Fruit fly (Drosophila melanogaster) whole organism, embryonic: ENCODE data around the gene Enoph.

Source experiments
- Aef1 ChIP-seq: fragments of 200-800 bp; sonication (Bioruptor generic); IDR thresholded peaks from 3 replicates; pipeline ENCODE4 v1.3.6; 2022; ENCODE audit warnings: missing biosample characterization, missing genetic modification characterization
- Antp ChIP-seq: fragments of 200-800 bp; sonication (Bioruptor generic); optimal IDR thresholded peaks from 3 replicates; lab custom pipeline; 2016; ENCODE audit warnings: missing biosample characterization, missing genetic modification characterization
- Bteb2 ChIP-seq: fragments of 200-800 bp; sonication (Bioruptor generic); optimal IDR thresholded peaks from 2 replicates; lab custom pipeline; 2016; ENCODE audit warnings: missing biosample characterization, missing genetic modification characterization
- CG1024 ChIP-seq: fragments of 200-800 bp; sonication (Bioruptor generic); IDR thresholded peaks from 2 replicates; pipeline ENCODE4 v1.3.6; 2022; ENCODE audit warnings: missing biosample characterization, missing genetic modification characterization
- CG10543 ChIP-seq: fragments of 200-800 bp; sonication (Bioruptor generic); optimal IDR thresholded peaks from 3 replicates; lab custom pipeline; 2017; ENCODE audit warnings: missing biosample characterization, mild to moderate bottlenecking, missing genetic modification characterization, moderate library complexity
- CG10959 ChIP-seq: fragments of 200-800 bp; sonication (Bioruptor generic); IDR thresholded peaks from 2 replicates; pipeline ENCODE4 v1.3.6; 2022; ENCODE audit warnings: missing biosample characterization, missing genetic modification characterization
- CG11504 ChIP-seq: fragments of 200-800 bp; sonication (Bioruptor generic); optimal IDR thresholded peaks from 3 replicates; lab custom pipeline; 2019; ENCODE audit warnings: missing biosample characterization, mild to moderate bottlenecking, missing genetic modification characterization, moderate library complexity
- CG11695 ChIP-seq: fragments of 200-800 bp; sonication (Bioruptor generic); IDR thresholded peaks from 3 replicates; pipeline ENCODE4 v1.3.6; 2022; ENCODE audit warnings: missing biosample characterization, missing genetic modification characterization
- CG11696 ChIP-seq: fragments of 200-800 bp; sonication (Bioruptor generic); IDR thresholded peaks from 2 replicates; pipeline ENCODE4 v1.3.6; 2022; ENCODE audit warnings: missing biosample characterization, missing genetic modification characterization
- CG12071 ChIP-seq: fragments of 200-800 bp; sonication (Bioruptor generic); optimal IDR thresholded peaks from 3 replicates; lab custom pipeline; 2018; ENCODE audit warnings: missing biosample characterization, mild to moderate bottlenecking, missing genetic modification characterization
- CG14050 ChIP-seq: fragments of 200-800 bp; sonication (Bioruptor generic); IDR thresholded peaks from 3 replicates; pipeline ENCODE4 v1.3.6; 2022; ENCODE audit warnings: missing biosample characterization, missing genetic modification characterization
- CG14441 ChIP-seq: fragments of 200-800 bp; sonication (Bioruptor generic); IDR thresholded peaks from 2 replicates; pipeline ENCODE4 v1.3.6; 2022; ENCODE audit warnings: missing biosample characterization, missing genetic modification characterization
- CG1647 ChIP-seq: fragments of 200-800 bp; sonication (Bioruptor generic); optimal IDR thresholded peaks from 3 replicates; lab custom pipeline; 2016; ENCODE audit warnings: missing biosample characterization, missing genetic modification characterization
- CG18619 ChIP-seq: fragments of 200-800 bp; sonication (Bioruptor generic); optimal IDR thresholded peaks from 3 replicates; lab custom pipeline; 2017; ENCODE audit warnings: missing biosample characterization, mild to moderate bottlenecking, missing genetic modification characterization
- CG2875 ChIP-seq: fragments of 200-800 bp; sonication (Bioruptor generic); optimal IDR thresholded peaks from 2 replicates; lab custom pipeline; 2017; ENCODE audit warnings: missing biosample characterization, mild to moderate bottlenecking, missing genetic modification characterization, missing genetic modification reagents
- CG32532 ChIP-seq: fragments of 200-800 bp; sonication (Bioruptor generic); IDR thresholded peaks from 2 replicates; pipeline ENCODE4 v1.3.6; 2022; ENCODE audit warnings: missing biosample characterization, missing genetic modification characterization
- CG3995 ChIP-seq: fragments of 200-800 bp; sonication (Bioruptor generic); optimal IDR thresholded peaks from 3 replicates; lab custom pipeline; 2016; ENCODE audit warnings: missing biosample characterization, missing genetic modification characterization
- CG6689 ChIP-seq: fragments of 200-800 bp; sonication (Bioruptor generic); IDR thresholded peaks from 2 replicates; pipeline ENCODE4 v1.3.6; 2022; ENCODE audit warnings: missing biosample characterization, missing genetic modification characterization
- CG7928 ChIP-seq: fragments of 200-800 bp; sonication (Bioruptor generic); optimal IDR thresholded peaks from 2 replicates; lab custom pipeline; 2017; ENCODE audit warnings: missing biosample characterization, mild to moderate bottlenecking, missing genetic modification characterization
- CG8089 ChIP-seq: fragments of 200-800 bp; sonication (Bioruptor generic); optimal IDR thresholded peaks from 3 replicates; lab custom pipeline; 2016; ENCODE audit warnings: missing biosample characterization, missing genetic modification characterization
- Chrac-16 ChIP-seq: fragments of 200-800 bp; sonication (Bioruptor generic); optimal IDR thresholded peaks from 3 replicates; lab custom pipeline; 2016; ENCODE audit warnings: missing biosample characterization, missing genetic modification characterization
- E2f2 ChIP-seq: fragments of 200-800 bp; sonication (Bioruptor generic); IDR thresholded peaks from 2 replicates; pipeline ENCODE4 v1.3.6; 2022; ENCODE audit warnings: missing biosample characterization, missing genetic modification characterization
- Fer2 ChIP-seq: fragments of 200-800 bp; sonication (Bioruptor generic); optimal IDR thresholded peaks from 2 replicates; lab custom pipeline; 2018; ENCODE audit warnings: missing biosample characterization, mild to moderate bottlenecking, missing genetic modification characterization, moderate library complexity
- Hsf ChIP-seq: fragments of 200-800 bp; sonication (Bioruptor generic); optimal IDR thresholded peaks from 3 replicates; lab custom pipeline; 2016; ENCODE audit warnings: missing biosample characterization, missing genetic modification characterization
- Mes4 ChIP-seq: fragments of 200-800 bp; sonication (Bioruptor generic); optimal IDR thresholded peaks from 2 replicates; lab custom pipeline; 2016; ENCODE audit warnings: missing biosample characterization, missing genetic modification characterization
- Neu2 ChIP-seq: fragments of 200-800 bp; sonication (Bioruptor generic); optimal IDR thresholded peaks from 3 replicates; lab custom pipeline; 2016; ENCODE audit warnings: missing biosample characterization, missing genetic modification characterization, borderline replicate concordance
- Nf-YA ChIP-seq: fragments of 200-800 bp; sonication (Bioruptor generic); IDR thresholded peaks from 2 replicates; pipeline ENCODE4 v1.3.6; 2022; ENCODE audit warnings: missing biosample characterization, missing genetic modification characterization
- Nf-YB ChIP-seq: fragments of 200-800 bp; sonication (Bioruptor generic); optimal IDR thresholded peaks from 3 replicates; lab custom pipeline; 2019; ENCODE audit warnings: missing biosample characterization, mild to moderate bottlenecking, missing genetic modification characterization, moderate library complexity
- Rfx ChIP-seq: fragments of 200-800 bp; sonication (Bioruptor generic); IDR thresholded peaks from 2 replicates; pipeline ENCODE4 v1.3.6; 2022; ENCODE audit warnings: missing biosample characterization, missing genetic modification characterization
- Sox100B ChIP-seq: fragments of 200-800 bp; sonication (Bioruptor generic); optimal IDR thresholded peaks from 3 replicates; lab custom pipeline; 2018; ENCODE audit warnings: missing biosample characterization, mild to moderate bottlenecking, missing genetic modification characterization
- Spps ChIP-seq: fragments of 200-800 bp; sonication (Bioruptor generic); optimal IDR thresholded peaks from 2 replicates; lab custom pipeline; 2018; ENCODE audit warnings: missing biosample characterization, mild to moderate bottlenecking, missing genetic modification characterization
- Taf1 ChIP-seq: fragments of 200-800 bp; sonication (Bioruptor generic); IDR thresholded peaks from 2 replicates; pipeline ENCODE4 v1.3.6; 2022; ENCODE audit warnings: missing biosample characterization, missing genetic modification characterization
- ato ChIP-seq: fragments of 200-800 bp; sonication (Bioruptor generic); IDR thresholded peaks from 2 replicates; pipeline ENCODE4 v1.3.6; 2022; ENCODE audit warnings: missing biosample characterization, missing genetic modification characterization; ENCODE audit not compliant: partially characterized antibody
- bowl ChIP-seq: fragments of 200-800 bp; sonication (Bioruptor generic); IDR thresholded peaks from 2 replicates; pipeline ENCODE4 v1.3.6; 2022; ENCODE audit warnings: missing biosample characterization, missing genetic modification characterization
- cato ChIP-seq: fragments of 200-800 bp; sonication (Bioruptor generic); optimal IDR thresholded peaks from 2 replicates; lab custom pipeline; 2016; ENCODE audit warnings: missing biosample characterization, missing genetic modification characterization, borderline replicate concordance
- cwo ChIP-seq: fragments of 200-800 bp; sonication (Bioruptor generic); optimal IDR thresholded peaks from 3 replicates; lab custom pipeline; 2017; ENCODE audit warnings: missing biosample characterization, missing genetic modification characterization, mild to moderate bottlenecking, moderate library complexity, missing genetic modification reagents
- eyg ChIP-seq: fragments of 200-800 bp; sonication (Bioruptor generic); optimal IDR thresholded peaks from 3 replicates; lab custom pipeline; 2016; ENCODE audit warnings: missing biosample characterization, missing genetic modification characterization
- fd64A ChIP-seq: fragments of 200-800 bp; sonication (Bioruptor generic); optimal IDR thresholded peaks from 3 replicates; lab custom pipeline; 2018; ENCODE audit warnings: missing biosample characterization, mild to moderate bottlenecking, missing genetic modification characterization
- gsb ChIP-seq: fragments of 200-800 bp; sonication (Bioruptor generic); IDR thresholded peaks from 2 replicates; pipeline ENCODE4 v1.3.6; 2022; ENCODE audit warnings: missing biosample characterization, missing genetic modification characterization
- ham ChIP-seq: fragments of 200-800 bp; sonication (Bioruptor generic); IDR thresholded peaks from 2 replicates; pipeline ENCODE4 v1.3.6; 2022; ENCODE audit warnings: missing biosample characterization, missing genetic modification characterization
- jumu ChIP-seq: fragments of 200-800 bp; sonication (Bioruptor generic); optimal IDR thresholded peaks from 3 replicates; lab custom pipeline; 2016; ENCODE audit warnings: missing biosample characterization, missing genetic modification characterization
- lbe ChIP-seq: fragments of 200-800 bp; sonication (Bioruptor generic); optimal IDR thresholded peaks from 2 replicates; lab custom pipeline; 2016; ENCODE audit warnings: missing biosample characterization, mild to moderate bottlenecking, missing genetic modification characterization
- peb ChIP-seq: fragments of 200-800 bp; sonication (Bioruptor generic); IDR thresholded peaks from 2 replicates; pipeline ENCODE4 v1.3.6; 2022; ENCODE audit warnings: missing biosample characterization, missing genetic modification characterization
- row ChIP-seq: fragments of 200-800 bp; sonication (Bioruptor generic); IDR thresholded peaks from 3 replicates; pipeline ENCODE4 v1.3.6; 2022; ENCODE audit warnings: missing biosample characterization, missing genetic modification characterization
- sc ChIP-seq, 3 experiments: fragments of >200 bp in 2 of 3; fragments of 200-800 bp in 1 of 3; sonication (Bioruptor generic) in 1 of 3; optimal IDR thresholded peaks; 2 replicates in 2 of 3; 3 replicates in 1 of 3; lab custom pipeline; 2017; ENCODE audit warnings: mild to moderate bottlenecking in 1 of 3, missing biosample characterization in 1 of 3, missing genetic modification characterization in 1 of 3, missing genetic modification reagents in 1 of 3
- tgo ChIP-seq: fragments of 200-800 bp; sonication (Bioruptor generic); IDR thresholded peaks from 3 replicates; pipeline ENCODE4 v1.3.6; 2022; ENCODE audit warnings: missing biosample characterization, missing genetic modification characterization
- tin ChIP-seq: fragments of 200-800 bp; sonication (Bioruptor generic); optimal IDR thresholded peaks from 3 replicates; lab custom pipeline; 2016; ENCODE audit warnings: missing biosample characterization, missing genetic modification characterization
- usp ChIP-seq: fragments of >200 bp; optimal IDR thresholded peaks from 2 replicates; lab custom pipeline; 2017; ENCODE audit warnings: missing biosample characterization, missing genetic modification characterization
- vfl ChIP-seq: fragments of 200-800 bp; sonication (Bioruptor generic); optimal IDR thresholded peaks from 2 replicates; lab custom pipeline; 2016; ENCODE audit warnings: missing biosample characterization, missing genetic modification characterization
- wor ChIP-seq: fragments of 200-800 bp; sonication (Bioruptor generic); IDR thresholded peaks from 2 replicates; pipeline ENCODE4 v1.3.6; 2022; ENCODE audit warnings: missing biosample characterization, missing genetic modification characterization
- zf30C ChIP-seq: fragments of 200-800 bp; sonication (Bioruptor generic); optimal IDR thresholded peaks from 3 replicates; lab custom pipeline; 2018; ENCODE audit warnings: missing biosample characterization, mild to moderate bottlenecking, missing genetic modification characterization

Gene Enoph

dm6 chr3R:5209481-5209880, 47.0 kb downstream of the Enoph start (continued):
- peak; percentile 12 for TF ChIP-seq Hsf
- no peak for TF ChIP-seq cwo (GFP tag; lab: Kevin White, UChicago)
- TF ChIP-seq CG14050 (GFP tag; lab: Robert Waterston, UW): peak; percentile 33; the same call in 2 of the 3 replicates
- TF ChIP-seq wor (GFP tag; lab: Robert Waterston, UW): peak; percentile 47; the same call in 1 of the 2 replicates
- no peak for TF ChIP-seq vfl
- no peak for TF ChIP-seq CG8089 (GFP tag; lab: Kevin White, UChicago)
- TF ChIP-seq fd64A: peak; percentile 28
- 0 out of 2 replicates have a peak, but pooled peaks have one; percentile 35 for TF ChIP-seq CG11696 (GFP tag; lab: Robert Waterston, UW)
- TF ChIP-seq bowl (GFP tag; lab: Robert Waterston, UW): no peak
- TF ChIP-seq CG12071 (GFP tag; lab: Kevin White, UChicago): no peak
- peak; percentile 36 for TF ChIP-seq Antp (GFP tag; lab: Kevin White, UChicago)
- TF ChIP-seq tgo (GFP tag; lab: Robert Waterston, UW): 0 out of 3 replicates have a peak, but pooled peaks have one; percentile 20
- TF ChIP-seq ham: no peak
- TF ChIP-seq jumu (GFP tag; lab: Kevin White, UChicago): peak; percentile 29
- peak; percentile 1 for TF ChIP-seq CG2875
- TF ChIP-seq Chrac-16 (GFP tag; lab: Kevin White, UChicago): peak; percentile 25
- no peak for TF ChIP-seq gsb (GFP tag; lab: Robert Waterston, UW)
- no peak for TF ChIP-seq cato
- no peak for TF ChIP-seq CG18619 (GFP tag; lab: Kevin White, UChicago)
- no peak for TF ChIP-seq Rfx
- TF ChIP-seq Mes4 (GFP tag; lab: Kevin White, UChicago): no peak
- no peak for TF ChIP-seq zf30C
- no peak for TF ChIP-seq Bteb2 (GFP tag; lab: Kevin White, UChicago)
- TF ChIP-seq CG14441 (GFP tag; lab: Robert Waterston, UW): peak; percentile 31; the same call in 1 of the 2 replicates
- peak; percentile 71; the same call in 1 of the 3 replicates for TF ChIP-seq CG11695 (GFP tag; lab: Robert Waterston, UW)
- peak; percentile 41 for TF ChIP-seq CG6689 (GFP tag; lab: Robert Waterston, UW)
- TF ChIP-seq lbe: no peak
- TF ChIP-seq CG1024 (GFP tag; lab: Robert Waterston, UW): peak; percentile 56; the same call in 1 of the 2 replicates
- no peak for TF ChIP-seq Nf-YB
- TF ChIP-seq CG10959 (GFP tag; lab: Robert Waterston, UW): no peak
- TF ChIP-seq peb (GFP tag; lab: Robert Waterston, UW): 0 out of 2 replicates have a peak, but pooled peaks have one; percentile 9
- TF ChIP-seq Taf1: no peak
- TF ChIP-seq tin: peak; percentile 42
- no peak for TF ChIP-seq sc (optimal IDR thresholded peaks at IDR 0.05; lab: Kevin White, UChicago)
- peak; percentile 38 for TF ChIP-seq sc (GFP tag; optimal IDR thresholded peaks at IDR 0.05; lab: Kevin White, UChicago)
- no peak for TF ChIP-seq Neu2 (GFP tag; lab: Kevin White, UChicago)
- TF ChIP-seq CG32532: no peak
- TF ChIP-seq CG7928: no peak
- TF ChIP-seq ato (GFP tag; lab: Robert Waterston, UW): no peak
- no peak for TF ChIP-seq CG10543 (GFP tag; lab: Kevin White, UChicago)
- TF ChIP-seq Aef1 (GFP tag; lab: Robert Waterston, UW): 0 out of 3 replicates have a peak, but pooled peaks have one; percentile 34
- no peak for TF ChIP-seq CG3995 (GFP tag; lab: Kevin White, UChicago)
- no peak for TF ChIP-seq eyg (GFP tag; lab: Kevin White, UChicago)
- TF ChIP-seq Sox100B: peak; percentile 8
- peak; percentile 27; the same call in 1 of the 3 replicates for TF ChIP-seq row (GFP tag; lab: Robert Waterston, UW)
- peak; percentile 65 for TF ChIP-seq CG11504 (tag; lab: Kevin White, UChicago)
- TF ChIP-seq CG1647 (GFP tag; lab: Kevin White, UChicago): peak; percentile 27
- no peak for TF ChIP-seq usp (GFP tag; lab: Kevin White, UChicago)
- TF ChIP-seq E2f2 (GFP tag; lab: Robert Waterston, UW): no peak
- peak; percentile 12; the same call in 1 of the 2 replicates for TF ChIP-seq Nf-YA (GFP tag; lab: Robert Waterston, UW)
- no peak for TF ChIP-seq Fer2
- no peak for TF ChIP-seq Spps (tag; lab: Kevin White, UChicago)
